Worm (Caenorhabditis elegans) whole organism, L4/young adult: ENCODE data around the gene dop-6.

ENCODE experiments used
- W03F9.2 ChIP-seq: fragments of 150-350 bp; optimal IDR thresholded peaks from 2 replicates; lab custom pipeline; 2014; ENCODE audit warnings: missing biosample characterization, missing genetic modification characterization
- dao-5 ChIP-seq: sonication (generic microtip); optimal IDR thresholded peaks from 2 replicates; lab custom pipeline; 2016; ENCODE audit warnings: missing genotype, missing genetic modification characterization, moderate library complexity, missing compliant biosample characterization
- him-1 ChIP-seq: sonication (generic microtip); optimal IDR thresholded peaks from 2 replicates; lab custom pipeline; 2016; ENCODE audit warnings: missing genotype, missing genetic modification reagents, missing genetic modification characterization, missing compliant biosample characterization

Gene dop-6

ce11 chrX:4320563-4320962 lies at the start of gene dop-6:
dop-6 (plus strand) TSS chrX:4320863.
- TF ChIP-seq W03F9.2 (tag; lab: Kevin White, UChicago) (no peak), dao-5 (tag; lab: Kevin White, UChicago) (no peak), him-1 (tag; lab: Kevin White, UChicago) (no peak)

ce11 chrX:4273614-4274013 lies 47.0 kb upstream of the dop-6 start, which contains the start of gene C52B9.10:
C52B9.10 (plus strand) TSS chrX:4273914.
- no peak for TF ChIP-seq dao-5 (tag; lab: Kevin White, UChicago)
- no peak for TF ChIP-seq him-1 (tag; lab: Kevin White, UChicago)
- TF ChIP-seq W03F9.2 (tag; lab: Kevin White, UChicago), result no peak

DNA sequence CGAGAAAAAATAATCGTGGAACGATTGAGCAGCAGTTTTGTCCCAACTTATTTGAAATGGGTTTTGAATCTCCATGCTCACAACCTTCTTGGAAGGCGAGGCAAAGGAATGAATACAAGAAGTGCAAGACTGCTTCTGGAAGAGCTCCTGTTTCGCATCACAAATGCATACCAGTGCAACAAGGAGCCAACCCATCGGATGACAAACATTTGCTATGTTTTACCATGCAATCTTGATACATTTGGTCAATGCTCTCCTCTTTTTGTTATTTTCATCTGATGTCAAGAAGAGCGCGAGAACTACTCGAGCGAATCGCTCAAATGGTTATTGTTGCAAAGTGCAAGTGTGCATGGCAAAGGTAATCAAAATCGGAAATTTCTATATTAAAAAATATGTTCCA lies 46.5 kb upstream of the dop-6 start, which contains the start of gene mec-18:
TSS of gene mec-18 (minus strand) at position 101 of the 400 bp plus-strand sequence.
- TF ChIP-seq dao-5 (tag; lab: Kevin White, UChicago), result no peak
- TF ChIP-seq W03F9.2 (tag; lab: Kevin White, UChicago), result no peak
- no peak for TF ChIP-seq him-1 (tag; lab: Kevin White, UChicago)

ce11 chrX:4279294-4279782 lies 41.3 kb upstream of the dop-6 start, which contains the start of the genes twk-28 and ets-9:
twk-28 (minus strand) TSS chrX:4279344.
ets-9 (plus strand) TSS chrX:4279703.
- TF ChIP-seq him-1 (tag; lab: Kevin White, UChicago), result no peak
- TF ChIP-seq dao-5 (tag; lab: Kevin White, UChicago), result no peak
- TF ChIP-seq W03F9.2 (tag; lab: Kevin White, UChicago), result no peak

DNA sequence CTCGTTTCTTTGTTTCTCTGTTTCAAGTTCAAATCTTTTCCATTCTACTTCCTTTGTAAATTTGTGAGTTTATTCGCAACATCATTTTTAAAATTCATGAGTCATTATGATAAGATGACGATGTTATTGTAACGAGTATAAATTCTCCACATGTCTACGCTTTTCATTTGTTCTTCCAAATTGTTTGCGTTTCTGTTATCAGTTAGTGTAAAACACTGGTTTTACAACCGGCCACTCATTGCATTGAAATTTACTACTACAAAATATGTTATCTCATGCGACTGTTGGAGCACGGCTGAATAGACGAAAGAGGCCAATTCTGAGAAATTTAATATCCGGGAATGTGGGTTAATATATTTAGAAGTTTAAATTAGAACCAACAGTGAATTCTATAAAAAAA lies 38.3 kb upstream of the dop-6 start, which contains the start of gene C52B9.19:
TSS of gene C52B9.19 (plus strand) at position 176 of the 400 bp plus-strand sequence.
- no peak for TF ChIP-seq dao-5 (tag; lab: Kevin White, UChicago)
- no peak for TF ChIP-seq him-1 (tag; lab: Kevin White, UChicago)
- no peak for TF ChIP-seq W03F9.2 (tag; lab: Kevin White, UChicago)

ce11 chrX:4283989-4284388 lies 36.7 kb upstream of the dop-6 start, which contains the start of gene ets-10:
ets-10 (plus strand) TSS chrX:4284189.
- no peak for TF ChIP-seq dao-5 (tag; lab: Kevin White, UChicago)

DNA sequence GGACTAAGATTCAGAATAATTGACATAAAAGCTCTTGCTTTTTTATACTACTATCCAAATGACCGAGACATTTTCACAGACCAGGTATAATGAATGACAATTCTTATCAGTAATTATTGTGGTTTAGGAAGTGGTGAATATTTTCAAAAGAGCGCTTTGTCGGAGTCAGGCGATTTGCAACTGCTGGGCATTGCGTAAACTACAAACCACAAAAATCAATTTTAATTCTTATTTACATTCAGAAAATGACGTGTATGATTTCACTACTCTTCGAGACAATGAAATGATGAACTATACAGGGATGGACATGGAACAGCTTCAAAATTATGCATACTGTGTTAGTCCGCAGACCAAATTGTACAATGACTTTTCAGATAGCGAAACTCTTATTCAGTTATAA lies 36.2 kb upstream of the dop-6 start:
- TF ChIP-seq dao-5 (tag; lab: Kevin White, UChicago), result no peak
- no peak for TF ChIP-seq him-1 (tag; lab: Kevin White, UChicago)
- no peak for TF ChIP-seq W03F9.2 (tag; lab: Kevin White, UChicago)

DNA sequence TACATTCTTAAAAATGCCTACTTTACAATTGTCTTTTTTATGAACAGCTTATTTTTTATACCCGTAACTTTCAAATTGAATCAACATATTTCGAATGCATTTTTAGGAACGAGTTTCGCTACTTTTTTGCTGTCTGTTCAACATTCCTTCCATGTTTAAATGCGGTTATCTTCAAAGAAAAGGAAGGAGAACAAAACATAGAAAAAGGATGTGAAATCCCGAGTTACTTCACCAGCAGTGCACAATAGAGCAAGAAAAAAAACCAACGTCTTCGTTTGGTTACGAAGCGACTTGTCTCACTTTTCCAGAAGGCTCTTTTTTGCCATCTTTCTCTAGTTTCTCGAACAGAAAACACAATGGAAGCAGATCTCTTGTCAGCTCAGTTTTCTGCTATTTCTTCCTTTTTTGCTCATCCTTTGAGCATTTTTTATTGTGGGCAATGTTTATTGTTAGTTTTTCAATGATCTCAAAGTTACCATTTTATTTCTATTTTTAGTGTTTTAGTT lies 34.9 kb upstream of the dop-6 start, which contains the start of gene cka-2:
TSS of gene cka-2 (plus strand) at position 456 of the 506 bp plus-strand sequence.
- TF ChIP-seq dao-5 (tag; lab: Kevin White, UChicago), result no peak
- no peak for TF ChIP-seq W03F9.2 (tag; lab: Kevin White, UChicago)
- no peak for TF ChIP-seq him-1 (tag; lab: Kevin White, UChicago)

- TF ChIP-seq him-1 (tag; lab: Kevin White, UChicago), result no peak
- TF ChIP-seq W03F9.2 (tag; lab: Kevin White, UChicago), result no peak
- no peak for TF ChIP-seq dao-5 (tag; lab: Kevin White, UChicago)
These were observed 30.9 kb upstream of the dop-6 start for ce11 chrX:4289805-4290204.

ce11 chrX:4294957-4295356 lies 25.7 kb upstream of the dop-6 start:
- TF ChIP-seq him-1 (tag; lab: Kevin White, UChicago) (no peak), dao-5 (tag; lab: Kevin White, UChicago) (no peak), W03F9.2 (tag; lab: Kevin White, UChicago) (no peak)

DNA sequence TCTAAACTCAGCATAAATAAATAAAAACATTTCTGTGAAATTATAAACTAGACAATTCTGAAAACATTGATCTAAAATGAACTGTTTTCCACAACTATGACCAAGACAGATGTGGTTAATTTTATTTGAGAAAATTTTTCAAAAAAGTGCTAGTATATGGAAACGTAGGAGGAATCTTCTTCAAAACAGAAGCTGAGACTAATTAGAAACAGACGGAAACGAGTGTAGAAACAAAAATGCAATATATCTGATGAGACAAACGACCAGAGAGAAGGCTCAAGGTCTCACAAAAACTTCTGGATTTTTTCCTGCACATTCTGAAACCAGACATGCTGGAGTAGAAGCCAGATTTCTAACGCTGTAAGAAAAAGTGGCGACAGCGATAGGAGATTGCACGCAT lies 24.7 kb upstream of the dop-6 start:
- TF ChIP-seq dao-5 (tag; lab: Kevin White, UChicago) (no peak), W03F9.2 (tag; lab: Kevin White, UChicago) (no peak), him-1 (tag; lab: Kevin White, UChicago) (no peak)

- TF ChIP-seq W03F9.2 (tag; lab: Kevin White, UChicago) (no peak), him-1 (tag; lab: Kevin White, UChicago) (no peak), dao-5 (tag; lab: Kevin White, UChicago) (no peak)
These were observed 23.2 kb upstream of the dop-6 start, which contains the start of gene paf-2 for ce11 chrX:4297452-4297851. paf-2 (minus strand) TSS chrX:4297741.

- TF ChIP-seq dao-5 (tag; lab: Kevin White, UChicago), result no peak
- no peak for TF ChIP-seq him-1 (tag; lab: Kevin White, UChicago)
- no peak for TF ChIP-seq W03F9.2 (tag; lab: Kevin White, UChicago)
These were observed 17.5 kb upstream of the dop-6 start for ce11 chrX:4303200-4303599.

ce11 chrX:4306861-4307260 lies 13.8 kb upstream of the dop-6 start, which contains the start of gene pqn-15:
pqn-15 (minus strand) TSS chrX:4306961.
- TF ChIP-seq him-1 (tag; lab: Kevin White, UChicago) (no peak), W03F9.2 (tag; lab: Kevin White, UChicago) (no peak), dao-5 (tag; lab: Kevin White, UChicago) (no peak)
